Worm (Caenorhabditis elegans): ENCODE data around the gene lips-10.

DNA sequence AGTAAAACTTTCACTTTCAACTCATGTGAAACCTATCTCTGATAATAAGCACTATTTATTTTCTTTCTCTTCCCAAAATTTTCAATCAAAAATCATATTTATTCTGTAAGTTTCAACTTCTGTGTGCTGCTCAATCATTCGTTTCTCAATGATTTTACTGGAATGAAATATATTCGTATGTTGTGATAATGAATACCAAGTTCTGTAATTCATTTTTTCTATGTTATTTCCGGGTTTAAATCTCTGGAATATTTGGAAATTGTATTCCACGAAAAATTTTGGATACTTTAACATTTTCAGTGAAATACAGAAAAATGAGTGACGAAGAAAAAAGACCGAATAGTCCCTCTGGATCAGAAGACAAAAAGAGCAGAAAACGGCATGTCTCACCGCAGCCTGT is 28.8 kb downstream of the lips-10 start, which contains the start of gene M05D6.2:
- TF ChIP-seq ama-1 (optimal IDR thresholded peaks at IDR 0.05), result no peak
- no peak for TF ChIP-seq nhr-11 (tag; optimal IDR thresholded peaks at IDR 0.05)
- TF ChIP-seq nfya-1 (tag; optimal IDR thresholded peaks at IDR 0.05), result no peak
- no peak for TF ChIP-seq C38D4.7 (GFP tag; optimal IDR thresholded peaks at IDR 0.05)
- no peak for TF ChIP-seq sox-4 (tag; optimal IDR thresholded peaks at IDR 0.05)
- TF ChIP-seq ceh-2 (tag; optimal IDR thresholded peaks at IDR 0.05), result no peak
- TF ChIP-seq F13H6.1 (tag; optimal IDR thresholded peaks at IDR 0.05), result no peak
- no peak for TF ChIP-seq elt-2 (tag; optimal IDR thresholded peaks at IDR 0.05)
- TF ChIP-seq C08G9.2 (tag; optimal IDR thresholded peaks at IDR 0.05), result no peak
